Fruit fly (Drosophila melanogaster): ENCODE results near the gene CG18231.

- TF ChIP-seq fd96Ca (GFP tag; IDR thresholded peaks at IDR 0.05) (no peak), CG10348 (GFP tag; IDR thresholded peaks at IDR 0.05) (no peak), rn (GFP tag; IDR thresholded peaks at IDR 0.05) (no peak), CG9948 (tag; optimal IDR thresholded peaks at IDR 0.05) (no peak), CG8159 (tag; optimal IDR thresholded peaks at IDR 0.05) (no peak), CG4496 (GFP tag; IDR thresholded peaks at IDR 0.05) (peak; percentile 9; the same call in 1 of the 3 replicates), Pif1B (GFP tag; optimal IDR thresholded peaks at IDR 0.05) (no peak), EcR (GFP tag; optimal IDR thresholded peaks at IDR 0.05) (no peak), CG13204 (GFP tag; optimal IDR thresholded peaks at IDR 0.05) (peak; percentile 41), CG15710 (tag; optimal IDR thresholded peaks at IDR 0.05) (no peak), CG32121 (GFP tag; IDR thresholded peaks at IDR 0.05) (no peak), D1 (tag; optimal IDR thresholded peaks at IDR 0.05) (no peak), CG17806 (tag; optimal IDR thresholded peaks at IDR 0.05) (no peak)
Observed at dm6 chr3L:18621735-18622421, 14.6 kb downstream of the CG18231 start, which contains the start of gene not.
